Fruit fly (Drosophila melanogaster): ENCODE data around the gene nrv2.

The nrv2 gene

DNA sequence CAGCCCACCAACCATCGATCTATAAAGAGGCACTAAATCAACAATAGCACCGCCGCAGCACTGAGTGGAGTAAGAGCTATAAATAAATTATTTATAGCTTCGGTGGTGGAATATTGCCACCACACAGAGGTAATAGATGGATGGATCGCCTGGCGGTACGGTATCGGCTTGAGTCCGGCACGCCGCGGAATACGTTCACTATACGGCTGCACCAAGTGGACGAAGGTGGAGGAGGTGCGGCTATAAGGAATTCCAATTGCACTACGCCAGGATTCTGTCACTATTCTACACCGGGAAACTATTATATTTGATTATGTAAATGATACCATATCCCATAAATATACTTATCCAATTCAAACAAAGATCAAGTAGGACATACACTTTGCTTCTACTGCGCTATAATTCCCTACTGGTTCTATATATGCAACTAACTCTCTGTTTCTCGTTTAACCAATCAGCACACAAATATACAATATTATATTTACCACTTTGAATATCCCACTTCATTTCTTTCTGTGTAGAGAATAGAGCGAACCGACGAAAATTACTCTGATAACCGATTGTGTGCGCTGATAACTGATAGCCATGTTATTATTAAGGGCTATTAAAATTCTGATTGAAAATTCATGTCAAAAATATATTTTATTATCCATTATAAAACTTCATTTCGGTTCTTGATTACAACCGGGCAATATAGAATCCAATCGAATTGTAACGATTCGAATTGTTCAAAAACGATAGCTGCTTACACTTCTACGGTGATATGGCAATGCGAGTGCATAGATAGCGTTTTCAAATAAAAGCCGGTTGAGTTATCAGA, 20.8 kb upstream of the nrv2 start (continued):
- TF ChIP-seq mirr (GFP tag; optimal IDR thresholded peaks at IDR 0.05) (no peak), dmrt11E (tag; optimal IDR thresholded peaks at IDR 0.05) (peak; percentile 67), NfI (GFP tag; optimal IDR thresholded peaks at IDR 0.05) (peak; percentile 5), BtbVII (GFP tag; optimal IDR thresholded peaks at IDR 0.05) (no peak), Sox100B (GFP tag; optimal IDR thresholded peaks at IDR 0.05) (peak; percentile 12), D (optimal IDR thresholded peaks at IDR 0.05) (no peak), D (GFP tag; optimal IDR thresholded peaks at IDR 0.05) (peak; percentile 34), ewg (GFP tag; optimal IDR thresholded peaks at IDR 0.05) (peak; percentile 6), dysf (GFP tag; IDR thresholded peaks at IDR 0.05) (peak; percentile 62; the same call in 2 of the 3 replicates), lola (GFP tag; optimal IDR thresholded peaks at IDR 0.05) (peak in 1 of 3 experiments; percentile 66), CG4424 (GFP tag; optimal IDR thresholded peaks at IDR 0.05) (peak; percentile 57), D19A (tag; optimal IDR thresholded peaks at IDR 0.05) (peak; percentile 47), Side (GFP tag; optimal IDR thresholded peaks at IDR 0.05) (no peak), CG17829 (tag; optimal IDR thresholded peaks at IDR 0.05) (peak; percentile 47), CG13424 (tag; optimal IDR thresholded peaks at IDR 0.05) (peak; percentile 39), CG18599 (GFP tag; optimal IDR thresholded peaks at IDR 0.05) (peak; percentile 27), pan (optimal IDR thresholded peaks at IDR 0.05) (no peak), pan (GFP tag; optimal IDR thresholded peaks at IDR 0.05 in 1 of 2, IDR thresholded peaks at IDR 0.05 in 1 of 2) (peak in 1 of 2 experiments; percentile 4), sens-2 (GFP tag; IDR thresholded peaks at IDR 0.05) (peak; percentile 95), CG9215 (GFP tag; IDR thresholded peaks at IDR 0.05) (peak; percentile 50), Sry-δ (GFP tag; optimal IDR thresholded peaks at IDR 0.05) (no peak), so (GFP tag; IDR thresholded peaks at IDR 0.05) (0 out of 3 replicates have a peak, but pooled peaks have one; percentile 20), HHEX (GFP tag; optimal IDR thresholded peaks at IDR 0.05) (no peak), Hr51 (GFP tag; optimal IDR thresholded peaks at IDR 0.05) (peak in 1 of 2 experiments; percentile 43), unpg (GFP tag; optimal IDR thresholded peaks at IDR 0.05) (peak; percentile 48), CG14710 (tag; optimal IDR thresholded peaks at IDR 0.05) (peak; percentile 32), lmd (GFP tag; IDR thresholded peaks at IDR 0.05) (peak; percentile 27; the same call in 1 of the 2 replicates), cwo (GFP tag; optimal IDR thresholded peaks at IDR 0.05) (peak; percentile 37), luna (GFP tag; optimal IDR thresholded peaks at IDR 0.05) (no peak), Awh (GFP tag; IDR thresholded peaks at IDR 0.05) (no peak), psq (GFP tag; optimal IDR thresholded peaks at IDR 0.05) (no peak), disco-r (GFP tag; optimal IDR thresholded peaks at IDR 0.05) (no peak), kay (GFP tag; optimal IDR thresholded peaks at IDR 0.05) (no peak), CG4404 (GFP tag; IDR thresholded peaks at IDR 0.05) (0 out of 2 replicates have a peak, but pooled peaks have one; percentile 15), cato (GFP tag; optimal IDR thresholded peaks at IDR 0.05; ENCODE audit: borderline replicate concordance) (peak; percentile 27), CG4282 (GFP tag; optimal IDR thresholded peaks at IDR 0.05) (no peak), E2f2 (GFP tag; IDR thresholded peaks at IDR 0.05) (0 out of 2 replicates have a peak, but pooled peaks have one; percentile 13), CG13894 (tag; optimal IDR thresholded peaks at IDR 0.05) (peak; percentile 4), CG3847 (GFP tag; IDR thresholded peaks at IDR 0.05) (0 out of 2 replicates have a peak, but pooled peaks have one; percentile 15), az2 (GFP tag; optimal IDR thresholded peaks at IDR 0.05) (peak; percentile 31), tap (tag; optimal IDR thresholded peaks at IDR 0.05) (peak; percentile 9), CG18619 (GFP tag; optimal IDR thresholded peaks at IDR 0.05) (peak; percentile 27), scrt (GFP tag; optimal IDR thresholded peaks at IDR 0.05) (peak; percentile 3), Bteb2 (GFP tag; optimal IDR thresholded peaks at IDR 0.05) (no peak), nerfin-2 (GFP tag; IDR thresholded peaks at IDR 0.05; ENCODE audit: partially characterized antibody) (no peak), Usf (GFP tag; optimal IDR thresholded peaks at IDR 0.05) (peak; percentile 8), phol (tag; optimal IDR thresholded peaks at IDR 0.05) (peak; percentile 65), CG4820 (GFP tag; optimal IDR thresholded peaks at IDR 0.05) (peak; percentile 27)
